Worm (Caenorhabditis elegans): ENCODE results near the gene nhr-7.

Gene nhr-7

DNA sequence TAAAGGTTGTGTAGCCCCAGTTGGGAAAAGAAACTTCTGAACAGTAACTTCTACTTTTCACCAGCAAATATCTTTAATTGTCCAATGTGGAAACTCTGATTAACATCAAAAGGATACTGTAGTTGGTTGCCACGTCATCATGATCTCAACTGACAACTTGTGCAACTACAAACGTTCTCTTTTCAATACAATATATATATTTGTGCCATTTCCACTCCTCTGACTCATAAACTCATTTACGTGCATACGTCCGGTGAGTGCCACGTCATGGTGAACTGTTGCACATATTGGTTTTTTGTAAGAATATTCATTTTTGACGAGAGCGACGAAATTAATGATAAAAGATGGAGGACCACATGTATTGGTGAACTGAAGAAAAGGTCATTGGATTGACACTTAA lies 36.6 kb upstream of the nhr-7 start:
- TF ChIP-seq nhr-21 (tag; optimal IDR thresholded peaks at IDR 0.05), result no peak
- TF ChIP-seq F13H6.1 (tag; optimal IDR thresholded peaks at IDR 0.05), result no peak
- TF ChIP-seq gmeb-1 (tag; optimal IDR thresholded peaks at IDR 0.05), result no peak
- no peak for TF ChIP-seq unc-55 (GFP tag; optimal IDR thresholded peaks at IDR 0.05)
- TF ChIP-seq Y55F3AM.14 (GFP tag; optimal IDR thresholded peaks at IDR 0.05), result no peak
- no peak for TF ChIP-seq sma-3 (GFP tag; optimal IDR thresholded peaks at IDR 0.05)
- TF ChIP-seq nhr-6 (tag; optimal IDR thresholded peaks at IDR 0.05), result no peak
- no peak for TF ChIP-seq R02D3.7 (tag; optimal IDR thresholded peaks at IDR 0.05)
- TF ChIP-seq peb-1 (tag; optimal IDR thresholded peaks at IDR 0.05), result no peak

DNA sequence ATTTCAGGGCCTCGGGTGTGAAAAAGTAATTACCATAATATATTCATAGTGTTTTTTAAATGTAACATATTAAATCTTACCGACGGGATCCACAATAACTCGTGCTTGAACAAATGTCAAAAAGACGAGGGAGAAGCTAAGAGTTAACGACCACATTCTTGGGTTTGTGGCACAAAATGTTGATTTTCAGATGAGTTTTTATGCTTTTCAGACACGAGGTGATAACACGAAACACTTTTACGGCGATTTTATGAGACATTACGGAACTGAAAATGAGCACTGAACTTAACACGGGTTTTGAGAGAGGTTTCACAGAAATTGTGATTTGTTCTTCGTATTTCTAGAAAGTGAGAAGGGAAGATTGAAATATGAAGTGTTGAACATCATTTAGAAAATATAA lies 35.4 kb upstream of the nhr-7 start, which contains the start of gene B0035.13:
TSS of gene B0035.13 (minus strand) at position 173 of the 400 bp plus-strand sequence.
- TF ChIP-seq ztf-1 (GFP tag; conservative IDR thresholded peaks at IDR 0.05) (no peak), fos-1 (tag; optimal IDR thresholded peaks at IDR 0.05) (peak; percentile 10)

DNA sequence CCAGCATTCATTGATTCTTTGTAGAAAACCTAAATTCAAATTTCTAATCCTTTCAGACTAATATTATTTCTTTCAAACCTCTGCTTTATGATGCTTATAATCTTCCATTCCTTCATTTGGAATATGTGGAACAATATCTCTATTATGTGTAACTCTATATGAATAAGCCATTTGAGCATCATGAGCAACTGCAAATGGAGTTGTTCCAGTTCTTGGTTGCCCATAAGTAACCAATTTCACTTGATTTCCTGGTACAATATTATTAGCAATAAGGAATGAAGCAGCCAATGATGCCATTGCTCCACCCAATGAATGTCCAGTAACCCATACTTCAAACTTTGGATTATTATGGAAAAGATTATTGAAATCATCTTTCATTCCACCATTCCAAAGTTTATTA lies 33.8 kb upstream of the nhr-7 start:
- TF ChIP-seq nhr-11 (tag; optimal IDR thresholded peaks at IDR 0.05), result no peak
- no peak for TF ChIP-seq lsy-2 (tag; optimal IDR thresholded peaks at IDR 0.05)
- no peak for TF ChIP-seq ztf-1 (GFP tag; conservative IDR thresholded peaks at IDR 0.05)
- TF ChIP-seq ztf-4 (tag; optimal IDR thresholded peaks at IDR 0.05), result no peak
- no peak for TF ChIP-seq nhr-237 (tag; optimal IDR thresholded peaks at IDR 0.05)
- no peak for TF ChIP-seq unc-62 (GFP tag; optimal IDR thresholded peaks at IDR 0.05)

DNA sequence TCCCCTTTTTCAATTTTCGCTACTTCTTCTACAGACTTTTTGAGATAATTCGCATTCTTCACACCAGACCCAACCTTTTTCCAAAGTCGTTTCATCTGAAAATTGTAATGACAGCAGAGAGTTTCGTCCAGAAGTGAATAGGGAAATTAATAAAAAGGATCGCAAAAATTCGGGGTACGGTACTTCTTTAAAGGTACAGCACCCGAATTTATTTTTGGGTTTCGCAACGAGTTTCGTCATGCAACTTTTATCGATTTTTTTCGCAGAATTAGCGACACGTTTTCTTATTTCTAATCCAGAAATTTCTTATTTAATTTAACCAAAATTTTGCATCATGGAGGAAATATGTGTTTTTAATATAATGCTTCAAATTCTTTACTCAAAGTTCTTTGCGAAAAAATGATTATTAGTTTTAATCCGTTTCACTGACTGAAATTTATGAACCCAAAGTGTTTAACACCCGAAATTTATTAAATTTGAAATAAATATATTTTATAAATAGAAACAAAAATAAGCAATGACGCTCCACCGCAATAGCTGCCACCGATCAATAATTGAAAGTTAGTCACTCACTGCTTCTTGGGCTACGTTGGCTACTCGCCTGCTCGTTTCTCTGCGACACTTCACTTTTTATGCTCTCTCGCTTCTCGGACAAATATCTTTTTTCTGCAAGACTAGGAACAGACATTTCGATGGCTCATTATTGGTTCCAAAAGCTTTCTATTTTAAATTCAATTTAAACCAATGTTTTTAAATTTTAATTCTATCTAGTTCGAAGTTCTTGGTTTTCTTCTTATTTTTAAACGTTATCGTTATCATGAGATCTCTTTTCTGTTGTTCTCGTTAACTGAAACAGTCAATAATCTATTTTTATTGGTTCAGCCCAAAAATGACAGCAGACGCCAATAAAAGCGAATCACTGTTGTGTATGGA lies 27.3 kb upstream of the nhr-7 start, which contains the start of the genes B0035.15 and dnj-1:
TSS of gene B0035.15 (minus strand) at position 99 of the 933 bp plus-strand sequence.
TSS of gene dnj-1 (plus strand) at position 883 of the 933 bp plus-strand sequence.
- TF ChIP-seq lin-13 (GFP tag; optimal IDR thresholded peaks at IDR 0.05) (no peak), lin-39 (tag; optimal IDR thresholded peaks at IDR 0.05) (no peak), C34F6.9 (tag; optimal IDR thresholded peaks at IDR 0.05) (peak; percentile 78), gmeb-1 (tag; optimal IDR thresholded peaks at IDR 0.05) (peak; percentile 36), snpc-4 (tag; optimal IDR thresholded peaks at IDR 0.05) (no peak), nhr-12 (tag; optimal IDR thresholded peaks at IDR 0.05) (no peak), aly-2 (tag; optimal IDR thresholded peaks at IDR 0.05) (no peak), ZK546.5 (tag; optimal IDR thresholded peaks at IDR 0.05) (no peak), skn-1 (tag; optimal IDR thresholded peaks at IDR 0.05) (no peak), nhr-129 (tag; optimal IDR thresholded peaks at IDR 0.05) (peak; percentile 8), nhr-77 (tag; optimal IDR thresholded peaks at IDR 0.05) (no peak), sma-9 (GFP tag; optimal IDR thresholded peaks at IDR 0.05) (no peak), sma-9 (tag; optimal IDR thresholded peaks at IDR 0.05) (no peak), lin-11 (tag; optimal IDR thresholded peaks at IDR 0.05) (no peak), F13H6.1 (tag; optimal IDR thresholded peaks at IDR 0.05) (peak; percentile 19), sma-3 (GFP tag; optimal IDR thresholded peaks at IDR 0.05) (no peak), nhr-11 (tag; optimal IDR thresholded peaks at IDR 0.05) (no peak), unc-55 (GFP tag; optimal IDR thresholded peaks at IDR 0.05) (peak; percentile 80), fos-1 (tag; optimal IDR thresholded peaks at IDR 0.05) (peak; percentile 67), lsy-2 (tag; optimal IDR thresholded peaks at IDR 0.05) (peak in 1 of 2 experiments; percentile 52), dmd-4 (tag; optimal IDR thresholded peaks at IDR 0.05) (no peak), mbf-1 (tag; optimal IDR thresholded peaks at IDR 0.05) (no peak), egl-27 (tag; optimal IDR thresholded peaks at IDR 0.05) (no peak), blmp-1 (tag; optimal IDR thresholded peaks at IDR 0.05; ENCODE audit: insufficient read depth) (peak; percentile 51), crh-2 (tag; optimal IDR thresholded peaks at IDR 0.05) (peak; percentile 43), elt-3 (tag; optimal IDR thresholded peaks at IDR 0.05) (no peak), alr-1 (tag; optimal IDR thresholded peaks at IDR 0.05) (no peak), nhr-10 (tag; optimal IDR thresholded peaks at IDR 0.05) (no peak), peb-1 (tag; optimal IDR thresholded peaks at IDR 0.05) (no peak), Y55F3AM.14 (GFP tag; optimal IDR thresholded peaks at IDR 0.05) (no peak), elt-1 (tag; optimal IDR thresholded peaks at IDR 0.05) (no peak), R02D3.7 (tag; optimal IDR thresholded peaks at IDR 0.05) (no peak), unc-39 (tag; optimal IDR thresholded peaks at IDR 0.05) (no peak), nhr-21 (tag; optimal IDR thresholded peaks at IDR 0.05) (no peak), nhr-23 (tag; optimal IDR thresholded peaks at IDR 0.05) (no peak)
